Fruit fly (Drosophila melanogaster) whole organism, prepupa: ENCODE data around the gene CG15152.

ENCODE experiments used
- Blimp-1 ChIP-seq: fragments of 200-800 bp; sonication (Bioruptor generic); optimal IDR thresholded peaks from 3 replicates; lab custom pipeline; 2017; ENCODE audit warnings: missing biosample characterization, missing genetic modification characterization, mild to moderate bottlenecking, moderate library complexity, missing genetic modification reagents
- CG10669 ChIP-seq: fragments of 200-800 bp; sonication (Bioruptor generic); optimal IDR thresholded peaks from 3 replicates; lab custom pipeline; 2018; ENCODE audit warnings: missing biosample characterization, mild to moderate bottlenecking, missing genetic modification characterization, moderate library complexity
- CG11294 ChIP-seq: fragments of 200-800 bp; sonication (Bioruptor generic); IDR thresholded peaks from 2 replicates; pipeline ENCODE4 v1.3.6; 2022; ENCODE audit warnings: missing biosample characterization, missing genetic modification characterization
- CG11902 ChIP-seq: fragments of 200-800 bp; sonication (Bioruptor generic); optimal IDR thresholded peaks from 3 replicates; lab custom pipeline; 2016; ENCODE audit warnings: missing biosample characterization, missing genetic modification characterization
- CG1621 ChIP-seq: fragments of 200-800 bp; sonication (Bioruptor generic); optimal IDR thresholded peaks from 3 replicates; lab custom pipeline; 2018; ENCODE audit warnings: missing biosample characterization, mild to moderate bottlenecking, missing genetic modification characterization
- CG3032 ChIP-seq: fragments of 200-800 bp; optimal IDR thresholded peaks from 2 replicates; lab custom pipeline; 2019; ENCODE audit warnings: missing biosample characterization, mild to moderate bottlenecking, missing genetic modification characterization, moderate library complexity
- CG31627 ChIP-seq: fragments of 200-800 bp; sonication (Bioruptor generic); optimal IDR thresholded peaks from 3 replicates; lab custom pipeline; 2016; ENCODE audit warnings: missing biosample characterization, missing genetic modification characterization
- CG32006 ChIP-seq: fragments of 200-800 bp; sonication (Bioruptor generic); optimal IDR thresholded peaks from 3 replicates; lab custom pipeline; 2017; ENCODE audit warnings: missing biosample characterization, mild to moderate bottlenecking, missing genetic modification characterization
- CG34406 ChIP-seq: fragments of 200-800 bp; sonication (Bioruptor generic); optimal IDR thresholded peaks from 3 replicates; lab custom pipeline; 2016; ENCODE audit warnings: missing biosample characterization, missing genetic modification characterization
- CG3919 ChIP-seq: fragments of 200-800 bp; sonication (Bioruptor generic); optimal IDR thresholded peaks from 3 replicates; lab custom pipeline; 2016; ENCODE audit warnings: missing biosample characterization, missing genetic modification characterization
- CG4318 ChIP-seq: fragments of 200-800 bp; sonication (Bioruptor generic); optimal IDR thresholded peaks from 3 replicates; lab custom pipeline; 2017; ENCODE audit warnings: missing biosample characterization, mild to moderate bottlenecking, missing genetic modification characterization
- CG6792 ChIP-seq: fragments of 200-800 bp; sonication (Bioruptor generic); optimal IDR thresholded peaks from 3 replicates; lab custom pipeline; 2016; ENCODE audit warnings: missing biosample characterization, missing genetic modification characterization
- CG6808 ChIP-seq: fragments of 200-800 bp; sonication (Bioruptor generic); optimal IDR thresholded peaks from 3 replicates; lab custom pipeline; 2017; ENCODE audit warnings: missing biosample characterization, missing genetic modification characterization, mild to moderate bottlenecking, moderate library complexity, missing genetic modification reagents
- CG6854 ChIP-seq: fragments of 200-800 bp; sonication (Bioruptor generic); optimal IDR thresholded peaks from 2 replicates; lab custom pipeline; 2017; ENCODE audit warnings: missing biosample characterization, mild to moderate bottlenecking, missing genetic modification characterization
- CG7368 ChIP-seq: fragments of 200-800 bp; sonication (Bioruptor generic); optimal IDR thresholded peaks from 3 replicates; lab custom pipeline; 2016; ENCODE audit warnings: missing biosample characterization, missing genetic modification characterization
- CG8119 ChIP-seq: fragments of 200-800 bp; sonication (Bioruptor generic); IDR thresholded peaks from 3 replicates; pipeline ENCODE4 v1.3.6; 2022; ENCODE audit warnings: missing biosample characterization, missing genetic modification characterization
- CG8319 ChIP-seq: fragments of 200-800 bp; sonication (Bioruptor generic); optimal IDR thresholded peaks from 3 replicates; lab custom pipeline; 2016; ENCODE audit warnings: missing biosample characterization, missing genetic modification characterization
- CG9139 ChIP-seq: fragments of 200-800 bp; sonication (Bioruptor generic); optimal IDR thresholded peaks from 3 replicates; lab custom pipeline; 2017; ENCODE audit warnings: missing biosample characterization, mild to moderate bottlenecking, missing genetic modification characterization
- Eip75B ChIP-seq: fragments of 200-800 bp; sonication (Bioruptor generic); optimal IDR thresholded peaks from 3 replicates; lab custom pipeline; 2016; ENCODE audit warnings: missing biosample characterization, missing genetic modification characterization
- Eip78C ChIP-seq: fragments of 200-800 bp; sonication (Bioruptor generic); peaks from one replicate; lab custom pipeline; 2016; ENCODE audit warnings: missing biosample characterization, missing genetic modification characterization
- Eip93F ChIP-seq: fragments of 200-800 bp; sonication (Bioruptor generic); optimal IDR thresholded peaks from 2 replicates; lab custom pipeline; 2016; ENCODE audit warnings: missing biosample characterization, mild to moderate bottlenecking, missing genetic modification characterization
- Ets21C ChIP-seq: fragments of 200-800 bp; sonication (Bioruptor generic); optimal IDR thresholded peaks from 3 replicates; lab custom pipeline; 2016; ENCODE audit warnings: missing biosample characterization, missing genetic modification characterization
- Ets96B ChIP-seq: fragments of 200-800 bp; optimal IDR thresholded peaks from 2 replicates; lab custom pipeline; 2019; ENCODE audit warnings: missing biosample characterization, mild to moderate bottlenecking, missing genetic modification characterization, moderate library complexity
- Gug ChIP-seq: fragments of 200-800 bp; sonication (Bioruptor generic); IDR thresholded peaks from 2 replicates; pipeline ENCODE4 v1.3.6; 2022; ENCODE audit warnings: missing biosample characterization, missing genetic modification characterization
- Hr38 ChIP-seq: sonication (Bioruptor generic); optimal IDR thresholded peaks from 2 replicates; lab custom pipeline; 2016; ENCODE audit warnings: missing biosample characterization, missing genetic modification characterization
- Hr39 ChIP-seq: fragments of 200-800 bp; sonication (Bioruptor generic); optimal IDR thresholded peaks from 2 replicates; lab custom pipeline; 2016; ENCODE audit warnings: missing biosample characterization, missing genetic modification characterization
- Hr4 ChIP-seq: fragments of 200-800 bp; sonication (Bioruptor generic); optimal IDR thresholded peaks from 3 replicates; lab custom pipeline; 2016; ENCODE audit warnings: missing biosample characterization, missing genetic modification characterization
- Lpt ChIP-seq: fragments of 200-800 bp; sonication (Bioruptor generic); optimal IDR thresholded peaks from 3 replicates; lab custom pipeline; 2016; ENCODE audit warnings: missing biosample characterization, missing genetic modification characterization
- OdsH ChIP-seq: fragments of 200-800 bp; sonication (Bioruptor generic); optimal IDR thresholded peaks from 3 replicates; lab custom pipeline; 2016; ENCODE audit warnings: missing biosample characterization, missing genetic modification characterization
- Sox102F ChIP-seq: fragments of 200-800 bp; sonication (Bioruptor generic); optimal IDR thresholded peaks from 2 replicates; lab custom pipeline; 2016; ENCODE audit warnings: missing biosample characterization, mild to moderate bottlenecking, missing genetic modification characterization
- Sox14 ChIP-seq: fragments of 200-800 bp; sonication (Bioruptor generic); optimal IDR thresholded peaks from 3 replicates; lab custom pipeline; 2016; ENCODE audit warnings: missing biosample characterization, missing genetic modification characterization
- Sox15 ChIP-seq: fragments of 200-800 bp; sonication (Bioruptor generic); optimal IDR thresholded peaks from 3 replicates; lab custom pipeline; 2016; ENCODE audit warnings: missing biosample characterization, missing genetic modification characterization
- achi ChIP-seq: fragments of 200-800 bp; sonication (Bioruptor generic); optimal IDR thresholded peaks from 3 replicates; lab custom pipeline; 2016; ENCODE audit warnings: missing biosample characterization, missing genetic modification characterization
- acj6 ChIP-seq: fragments of 200-800 bp; sonication (Bioruptor generic); optimal IDR thresholded peaks from 3 replicates; lab custom pipeline; 2016; ENCODE audit warnings: missing biosample characterization, missing genetic modification characterization
- cyc ChIP-seq: fragments of 200-800 bp; sonication (Bioruptor generic); optimal IDR thresholded peaks from 3 replicates; lab custom pipeline; 2016; ENCODE audit warnings: missing biosample characterization, missing genetic modification characterization
- dac ChIP-seq: fragments of 200-800 bp; sonication (Bioruptor generic); optimal IDR thresholded peaks from 2 replicates; lab custom pipeline; 2017; ENCODE audit warnings: missing biosample characterization, mild to moderate bottlenecking, missing genetic modification characterization
- dsx ChIP-seq: fragments of 200-800 bp; optimal IDR thresholded peaks from 3 replicates; lab custom pipeline; 2019; ENCODE audit warnings: missing biosample characterization, mild to moderate bottlenecking, missing genetic modification characterization, moderate library complexity; ENCODE audit not compliant: poor library complexity, severe bottlenecking
- esn ChIP-seq: fragments of 200-800 bp; sonication (Bioruptor generic); optimal IDR thresholded peaks from 2 replicates; lab custom pipeline; 2016; ENCODE audit warnings: missing biosample characterization, mild to moderate bottlenecking, missing genetic modification characterization, moderate library complexity
- fd59A ChIP-seq: fragments of 200-800 bp; sonication (Bioruptor generic); optimal IDR thresholded peaks from 2 replicates; lab custom pipeline; 2017; ENCODE audit warnings: missing biosample characterization, mild to moderate bottlenecking, missing genetic modification characterization, missing genetic modification reagents
- fkh ChIP-seq: fragments of 200-800 bp; sonication (Bioruptor generic); optimal IDR thresholded peaks from 3 replicates; lab custom pipeline; 2017; ENCODE audit warnings: missing biosample characterization, mild to moderate bottlenecking, missing genetic modification characterization, moderate library complexity
- lz ChIP-seq: fragments of 200-800 bp; sonication (Bioruptor generic); optimal IDR thresholded peaks from 3 replicates; lab custom pipeline; 2016; ENCODE audit warnings: missing biosample characterization, missing genetic modification characterization
- net ChIP-seq: fragments of 200-800 bp; sonication (Bioruptor generic); optimal IDR thresholded peaks from 3 replicates; lab custom pipeline; 2016; ENCODE audit warnings: missing biosample characterization, missing genetic modification characterization
- pdm3 ChIP-seq: fragments of 200-800 bp; sonication (Bioruptor generic); optimal IDR thresholded peaks from 3 replicates; lab custom pipeline; 2016; ENCODE audit warnings: missing biosample characterization, missing genetic modification characterization
- salr ChIP-seq, 2 experiments: fragments of 200-800 bp; sonication (Bioruptor generic); optimal IDR thresholded peaks; 3 replicates each; lab custom pipeline; 2016 to 2018; ENCODE audit warnings: missing biosample characterization in 2 of 2, missing genetic modification characterization in 2 of 2, mild to moderate bottlenecking in 1 of 2
- spab ChIP-seq: fragments of 200-800 bp; sonication (Bioruptor generic); optimal IDR thresholded peaks from 2 replicates; lab custom pipeline; 2017; ENCODE audit warnings: missing biosample characterization, mild to moderate bottlenecking, missing genetic modification characterization, missing genetic modification reagents
- ss ChIP-seq, 2 experiments: fragments of 200-800 bp; sonication (Bioruptor generic); optimal IDR thresholded peaks; 2 replicates in 1 of 2; 3 replicates in 1 of 2; lab custom pipeline; 2017 to 2018; ENCODE audit warnings: mild to moderate bottlenecking in 2 of 2, missing biosample characterization in 2 of 2, missing genetic modification characterization in 2 of 2, moderate library complexity in 1 of 2
- topi ChIP-seq: fragments of 200-800 bp; sonication (Bioruptor generic); optimal IDR thresholded peaks from 3 replicates; lab custom pipeline; 2016; ENCODE audit warnings: missing biosample characterization, missing genetic modification characterization
- vri ChIP-seq: fragments of 200-800 bp; sonication (Bioruptor generic); optimal IDR thresholded peaks from 3 replicates; lab custom pipeline; 2016; ENCODE audit warnings: missing biosample characterization, mild to moderate bottlenecking, missing genetic modification characterization

The CG15152 gene

DNA sequence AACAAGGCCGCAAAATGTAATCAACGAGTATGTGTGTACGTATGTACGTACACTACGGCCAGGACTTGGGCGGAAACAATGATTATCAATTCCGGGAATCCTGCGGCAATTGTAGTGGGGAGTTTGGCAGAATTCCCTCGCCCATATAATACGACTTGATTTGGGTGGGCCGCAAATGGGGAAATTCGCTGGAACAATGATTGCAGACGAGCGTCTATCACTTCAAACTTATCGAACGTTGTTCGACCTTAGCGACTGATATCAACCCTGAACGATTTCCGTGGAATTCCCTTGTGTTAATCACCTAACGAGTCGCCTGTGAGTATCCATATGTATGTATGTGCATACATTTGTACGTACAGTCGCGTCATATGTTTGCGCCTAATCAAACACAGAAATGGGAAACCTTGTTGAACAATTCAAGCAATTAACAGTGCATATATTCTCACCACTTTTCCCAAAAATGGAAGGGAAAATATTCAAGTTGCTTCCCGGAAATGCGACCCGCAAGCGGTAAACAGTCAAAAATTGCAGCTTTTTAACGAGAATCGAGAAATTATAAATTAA, 30.0 kb downstream of the CG15152 start:
- TF ChIP-seq vri (GFP tag; lab: Kevin White, UChicago) (peak; percentile 10), fkh (GFP tag; lab: Kevin White, UChicago) (peak; percentile 26), acj6 (no peak)

DNA sequence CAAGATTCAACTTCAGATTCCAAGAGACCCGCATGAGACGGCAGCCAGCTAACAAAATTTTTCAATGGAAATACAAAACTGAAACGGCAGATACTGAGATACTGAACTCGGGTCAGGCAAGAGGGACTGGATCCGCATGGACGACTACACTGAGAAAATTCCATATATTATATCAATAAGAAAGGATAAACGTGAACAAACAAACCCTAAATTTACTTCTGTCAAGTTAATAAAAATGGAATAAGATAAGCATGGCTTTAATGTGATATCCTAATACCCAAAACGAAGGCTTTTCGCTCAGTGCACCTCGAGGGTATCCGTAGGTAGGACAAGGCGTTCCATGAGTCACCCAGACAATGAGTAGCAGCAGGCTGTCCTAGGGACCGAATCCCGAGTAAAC, 30.9 kb downstream of the CG15152 start:
- peak; percentile 96 for TF ChIP-seq esn (GFP tag; lab: Kevin White, UChicago)
- TF ChIP-seq topi (GFP tag; lab: Kevin White, UChicago) = peak; percentile 95
- peak; percentile 91 for TF ChIP-seq Ets96B
- TF ChIP-seq CG32006 (GFP tag; lab: Kevin White, UChicago) = peak; percentile 82
- TF ChIP-seq dsx (GFP tag; lab: Kevin White, UChicago) = peak; percentile 89
- TF ChIP-seq CG34406 (GFP tag; lab: Kevin White, UChicago) = peak; percentile 92
- peak; percentile 62 for TF ChIP-seq Gug (GFP tag; lab: Robert Waterston, UW)
- TF ChIP-seq OdsH (GFP tag; lab: Kevin White, UChicago) = peak; percentile 92
- peak; percentile 86 for TF ChIP-seq CG6854 (GFP tag; lab: Kevin White, UChicago)
- TF ChIP-seq achi = peak; percentile 91
- no peak for TF ChIP-seq Hr38
- peak; percentile 89 for TF ChIP-seq Ets21C (GFP tag; lab: Kevin White, UChicago)
- TF ChIP-seq Blimp-1 (GFP tag; lab: Kevin White, UChicago) = peak; percentile 75
- peak; percentile 86 to 93 for TF ChIP-seq ss (GFP tag; optimal IDR thresholded peaks at IDR 0.05; lab: Kevin White, UChicago)
- peak; percentile 76 for TF ChIP-seq fkh (GFP tag; lab: Kevin White, UChicago)
- peak; percentile 91 for TF ChIP-seq CG8319
- TF ChIP-seq CG1621 (tag; lab: Kevin White, UChicago) = peak; percentile 89
- TF ChIP-seq CG6808 = peak; percentile 87
- peak; percentile 90 for TF ChIP-seq Sox15 (GFP tag; lab: Kevin White, UChicago)
- TF ChIP-seq CG8119 (GFP tag; lab: Robert Waterston, UW) = peak; percentile 85
- peak; percentile 78 for TF ChIP-seq Lpt (GFP tag; lab: Kevin White, UChicago)
- TF ChIP-seq fd59A (GFP tag; lab: Kevin White, UChicago) = peak; percentile 87
- TF ChIP-seq CG7368 (GFP tag; lab: Kevin White, UChicago) = peak; percentile 90
- TF ChIP-seq CG10669 (GFP tag; lab: Kevin White, UChicago) = peak; percentile 89
- TF ChIP-seq Hr39 = peak; percentile 94
- peak; percentile 95 for TF ChIP-seq CG6792 (GFP tag; lab: Kevin White, UChicago)
- peak; percentile 69 to 83 for TF ChIP-seq salr (GFP tag; optimal IDR thresholded peaks at IDR 0.05; lab: Kevin White, UChicago)
- peak; percentile 26 for TF ChIP-seq dac (GFP tag; lab: Kevin White, UChicago)
- TF ChIP-seq CG9139 (GFP tag; lab: Kevin White, UChicago) = peak; percentile 88
- TF ChIP-seq cyc = peak; percentile 93
- TF ChIP-seq CG11294 = peak; percentile 76; the same call in 1 of the 2 replicates
- TF ChIP-seq pdm3 (GFP tag; lab: Kevin White, UChicago) = peak; percentile 92
- TF ChIP-seq net (GFP tag; lab: Kevin White, UChicago) = peak; percentile 87
- peak; percentile 97 for TF ChIP-seq Eip78C (GFP tag; lab: Kevin White, UChicago)
- TF ChIP-seq vri (GFP tag; lab: Kevin White, UChicago) = peak; percentile 94
- peak; percentile 84 for TF ChIP-seq Hr4 (GFP tag; lab: Kevin White, UChicago)
- TF ChIP-seq CG4318 = peak; percentile 61
- peak; percentile 93 for TF ChIP-seq lz
- peak; percentile 87 for TF ChIP-seq spab (GFP tag; lab: Kevin White, UChicago)
- TF ChIP-seq acj6 = peak; percentile 95
- TF ChIP-seq CG3919 (GFP tag; lab: Kevin White, UChicago) = peak; percentile 95
- TF ChIP-seq Eip93F = peak; percentile 81
- TF ChIP-seq Sox14 = peak; percentile 93
- TF ChIP-seq CG3032 (tag; lab: Kevin White, UChicago) = peak; percentile 89
- peak; percentile 94 for TF ChIP-seq Sox102F (GFP tag; lab: Kevin White, UChicago)
- peak; percentile 92 for TF ChIP-seq CG11902 (GFP tag; lab: Kevin White, UChicago)
- peak; percentile 94 for TF ChIP-seq CG31627 (GFP tag; lab: Kevin White, UChicago)
- peak; percentile 91 for TF ChIP-seq Eip75B (GFP tag; lab: Kevin White, UChicago)
